Fruit fly (Drosophila melanogaster): ENCODE measurements around the gene CG33947.
A peak's percentile ranks its signal among the peaks of the same experiment; 100 is the strongest.

The CG33947 gene

DNA sequence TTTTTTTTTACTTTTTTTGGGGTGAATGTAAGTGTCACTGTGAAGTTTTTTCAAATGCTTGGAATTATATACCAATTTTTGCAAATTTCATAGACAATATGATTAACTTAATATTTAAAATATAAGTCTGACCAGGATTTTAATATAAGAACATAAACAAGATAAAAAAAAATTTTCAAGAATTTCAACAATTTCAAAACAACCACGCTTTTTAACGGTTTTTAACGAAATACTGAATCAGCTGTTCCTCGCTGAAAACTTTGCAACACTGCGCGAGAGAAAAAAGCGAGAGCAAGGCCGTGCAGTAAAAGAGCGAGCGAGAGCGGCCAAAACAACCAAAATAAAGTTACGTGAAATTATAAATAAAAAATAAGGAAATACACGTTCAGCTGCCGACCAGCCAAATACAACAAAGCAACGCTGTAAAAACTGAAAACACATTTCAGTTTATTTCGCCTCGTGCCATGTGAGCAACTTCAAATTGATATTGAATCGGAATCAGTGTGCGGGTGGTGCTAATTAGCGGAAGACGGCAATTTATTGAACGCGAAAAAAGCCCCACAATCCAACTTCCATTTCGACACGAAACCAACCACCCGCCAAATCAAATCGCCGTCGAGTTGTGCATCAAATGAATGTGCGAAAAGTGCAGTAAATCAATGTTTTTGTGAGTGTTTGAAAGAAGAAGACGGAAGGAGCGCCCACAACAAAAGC lies at the start of gene CG33947, which contains the start of the genes CG46439 and Iyd:
CG33947 (plus strand) TSS at position 302 of the 714 bp plus-strand sequence.
CG46439 (minus strand) TSS at position 51 of the 714 bp plus-strand sequence.
Iyd (minus strand) TSS at position 51 of the 714 bp plus-strand sequence.
- TF ChIP-seq CG8478 (optimal IDR thresholded peaks at IDR 0.05) (no peak), pan (optimal IDR thresholded peaks at IDR 0.05) (no peak), Dll (optimal IDR thresholded peaks at IDR 0.05) (no peak), EcR (GFP tag; optimal IDR thresholded peaks at IDR 0.05) (no peak), usp (GFP tag; optimal IDR thresholded peaks at IDR 0.05) (no peak), psq (optimal IDR thresholded peaks at IDR 0.05) (no peak)

DNA sequence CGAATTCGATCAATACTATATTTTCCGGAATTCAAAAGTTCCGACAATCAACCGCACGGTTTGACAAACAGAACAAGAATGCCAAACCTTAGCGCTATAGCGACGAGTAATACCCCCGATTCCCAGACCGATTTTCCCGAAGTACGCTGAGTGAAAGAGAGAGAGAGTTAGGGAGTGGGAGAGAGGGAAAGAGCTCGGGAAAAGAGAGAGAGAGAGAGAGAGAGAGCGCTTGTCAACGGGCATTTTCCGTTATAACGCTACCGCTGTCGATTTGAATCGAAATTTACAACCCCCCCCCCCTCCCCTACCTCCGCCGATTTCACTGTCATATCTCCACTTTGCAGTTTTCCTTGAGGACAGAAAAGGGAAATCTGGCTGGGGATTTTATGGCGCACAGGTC lies 49.7 kb upstream of the CG33947 start:
- TF ChIP-seq Dll (optimal IDR thresholded peaks at IDR 0.05) (no peak), psq (optimal IDR thresholded peaks at IDR 0.05) (no peak), EcR (GFP tag; optimal IDR thresholded peaks at IDR 0.05) (no peak), usp (GFP tag; optimal IDR thresholded peaks at IDR 0.05) (no peak)

DNA sequence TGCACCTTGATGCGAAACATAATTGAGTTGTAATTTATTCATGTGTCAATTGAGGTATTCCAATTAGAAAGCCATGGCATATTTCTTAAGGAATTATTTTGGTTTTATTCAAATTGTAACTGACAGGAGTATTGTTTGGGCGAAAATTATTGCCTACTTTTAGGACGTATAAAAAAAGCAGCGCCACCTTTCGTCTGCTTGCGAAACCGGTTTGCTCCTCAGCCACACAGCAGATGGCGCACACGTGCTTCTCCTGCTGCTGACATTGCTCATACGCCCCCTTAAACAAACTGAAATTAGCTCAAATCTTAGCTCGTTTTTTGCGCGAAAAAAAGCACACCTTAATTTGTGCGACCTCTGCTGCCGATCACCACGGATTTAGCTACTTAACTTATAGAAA lies 48.4 kb upstream of the CG33947 start:
- TF ChIP-seq Dll (optimal IDR thresholded peaks at IDR 0.05) = no peak
- TF ChIP-seq psq (optimal IDR thresholded peaks at IDR 0.05) = no peak
- TF ChIP-seq pan (optimal IDR thresholded peaks at IDR 0.05) = no peak
- TF ChIP-seq EcR (GFP tag; optimal IDR thresholded peaks at IDR 0.05) = no peak
- no peak for TF ChIP-seq usp (GFP tag; optimal IDR thresholded peaks at IDR 0.05)
- TF ChIP-seq CG8478 (optimal IDR thresholded peaks at IDR 0.05) = no peak

DNA sequence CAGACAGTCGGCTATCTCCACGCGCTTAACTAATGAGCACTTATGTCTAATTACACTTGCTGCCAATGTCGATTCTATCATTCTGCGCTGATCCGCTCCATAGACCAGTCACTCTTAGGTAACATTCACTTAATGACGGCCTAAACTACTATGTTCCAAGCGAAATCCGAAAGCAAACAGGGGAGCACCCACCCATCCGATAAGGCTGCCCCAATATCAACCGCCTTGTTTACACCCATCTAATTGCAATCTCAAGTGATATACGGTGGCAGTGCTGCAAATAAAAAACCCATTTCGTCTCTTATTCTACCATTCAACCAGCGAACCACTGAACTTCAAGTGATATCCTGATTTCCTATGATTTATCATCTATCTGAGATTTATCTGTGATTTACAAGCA lies 46.9 kb upstream of the CG33947 start:
- no peak for TF ChIP-seq CG8478 (optimal IDR thresholded peaks at IDR 0.05)
- TF ChIP-seq pan (optimal IDR thresholded peaks at IDR 0.05) = no peak
- TF ChIP-seq EcR (GFP tag; optimal IDR thresholded peaks at IDR 0.05) = no peak
- TF ChIP-seq usp (GFP tag; optimal IDR thresholded peaks at IDR 0.05) = no peak
- no peak for TF ChIP-seq psq (optimal IDR thresholded peaks at IDR 0.05)
- no peak for TF ChIP-seq Dll (optimal IDR thresholded peaks at IDR 0.05)

DNA sequence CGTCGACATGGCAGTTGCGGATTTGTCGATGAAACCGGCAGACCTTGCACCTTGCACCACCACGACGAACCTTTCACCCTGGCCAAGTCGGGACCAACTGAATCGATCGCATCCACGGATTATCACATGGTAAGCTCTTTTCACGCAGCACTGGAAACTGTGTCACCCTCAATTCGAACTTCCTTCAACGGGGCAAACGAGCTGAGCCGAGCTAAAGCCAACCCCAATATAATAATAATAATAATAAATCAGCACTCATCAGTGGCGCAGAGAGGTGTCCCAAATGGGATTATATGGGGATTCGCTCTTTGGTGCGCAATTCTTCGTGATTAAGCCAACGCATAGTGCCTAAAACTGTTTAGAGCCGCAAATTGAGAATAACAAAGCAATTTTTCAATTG lies 45.0 kb upstream of the CG33947 start, which contains the start of gene CG43693:
CG43693 (minus strand) TSS at position 101 of the 400 bp plus-strand sequence.
- TF ChIP-seq usp (GFP tag; optimal IDR thresholded peaks at IDR 0.05) = no peak
- no peak for TF ChIP-seq pan (optimal IDR thresholded peaks at IDR 0.05)
- no peak for TF ChIP-seq psq (optimal IDR thresholded peaks at IDR 0.05)
- TF ChIP-seq CG8478 (optimal IDR thresholded peaks at IDR 0.05) = no peak
- no peak for TF ChIP-seq EcR (GFP tag; optimal IDR thresholded peaks at IDR 0.05)
- no peak for TF ChIP-seq Dll (optimal IDR thresholded peaks at IDR 0.05)

DNA sequence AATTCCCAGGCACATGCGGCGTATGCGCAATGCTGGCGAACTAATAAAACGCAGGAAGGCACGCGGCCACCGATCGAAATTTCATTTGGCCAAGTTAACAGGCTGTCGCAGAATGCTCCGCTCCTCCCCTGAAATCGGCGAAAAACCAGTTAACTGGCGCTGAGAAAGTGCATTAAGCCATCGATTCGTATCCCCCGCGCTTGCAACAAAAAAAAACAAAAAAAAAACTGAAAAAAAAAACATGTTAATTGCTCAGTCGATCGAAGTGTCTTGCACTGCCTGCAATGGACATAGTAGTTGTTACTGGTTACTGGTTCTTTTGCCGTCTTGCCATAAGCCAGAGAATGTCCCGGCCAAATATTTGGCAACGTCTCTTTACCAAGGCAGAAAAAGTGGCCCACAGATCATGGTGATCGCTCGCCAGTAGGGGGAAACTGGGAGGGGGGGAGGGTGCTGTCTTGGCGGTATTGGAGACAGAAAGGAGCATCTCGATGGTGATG lies 43.5 kb upstream of the CG33947 start:
- TF ChIP-seq psq (optimal IDR thresholded peaks at IDR 0.05) (no peak), CG8478 (optimal IDR thresholded peaks at IDR 0.05) (no peak), pan (optimal IDR thresholded peaks at IDR 0.05) (no peak), usp (GFP tag; optimal IDR thresholded peaks at IDR 0.05) (no peak), EcR (GFP tag; optimal IDR thresholded peaks at IDR 0.05) (no peak)

DNA sequence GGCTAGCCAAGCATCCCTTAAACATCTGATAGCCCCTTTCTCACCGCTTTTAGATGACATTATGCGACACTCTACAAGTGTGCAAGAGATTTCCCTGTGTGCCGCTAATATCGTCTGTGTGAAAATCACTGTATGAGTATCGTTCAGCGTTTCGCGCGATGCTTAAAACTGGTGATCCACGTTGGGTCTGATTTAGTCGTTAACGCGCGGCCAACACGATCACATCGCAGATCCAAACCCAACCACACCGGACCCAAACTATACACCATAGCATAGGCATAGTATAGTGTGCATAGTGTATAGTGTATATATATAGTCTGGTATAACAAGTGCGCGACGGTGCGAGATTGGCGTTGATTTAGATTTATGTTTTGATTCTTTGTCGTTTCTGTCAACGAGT lies 42.5 kb upstream of the CG33947 start, which contains the start of gene CG7888:
CG7888 (plus strand) TSS at position 193 of the 400 bp plus-strand sequence.
- no peak for TF ChIP-seq CG8478 (optimal IDR thresholded peaks at IDR 0.05)
- TF ChIP-seq psq (optimal IDR thresholded peaks at IDR 0.05) = no peak
- TF ChIP-seq Dll (optimal IDR thresholded peaks at IDR 0.05) = no peak
- TF ChIP-seq usp (GFP tag; optimal IDR thresholded peaks at IDR 0.05) = no peak
- TF ChIP-seq pan (optimal IDR thresholded peaks at IDR 0.05) = no peak
- TF ChIP-seq EcR (GFP tag; optimal IDR thresholded peaks at IDR 0.05) = no peak

DNA sequence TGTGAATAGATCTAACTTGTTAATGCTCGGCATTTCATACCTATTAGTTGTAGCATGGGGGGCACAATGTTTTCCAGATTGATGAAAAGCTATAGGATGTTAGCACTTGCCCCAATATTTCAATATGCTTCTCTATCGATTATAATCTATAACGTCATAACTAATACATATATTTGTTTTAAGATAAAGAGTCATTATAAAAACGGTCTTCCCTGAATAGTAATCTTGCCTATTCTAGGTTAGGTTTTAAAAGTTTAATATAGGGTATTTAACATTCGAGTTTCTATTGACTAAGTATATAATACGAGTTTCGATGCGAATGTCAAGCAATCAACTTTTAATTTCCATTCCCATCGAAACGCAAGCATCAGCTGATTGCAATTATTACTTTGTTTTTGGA lies 35.1 kb upstream of the CG33947 start, which contains the start of the genes CG6321 and Blos2:
CG6321 (minus strand) TSS at position 25 of the 400 bp plus-strand sequence.
Blos2 (plus strand) TSS at position 372 of the 400 bp plus-strand sequence.
- no peak for TF ChIP-seq usp (GFP tag; optimal IDR thresholded peaks at IDR 0.05)
- TF ChIP-seq CG8478 (optimal IDR thresholded peaks at IDR 0.05) = no peak
- peak; percentile 87 for TF ChIP-seq pan (optimal IDR thresholded peaks at IDR 0.05)

DNA sequence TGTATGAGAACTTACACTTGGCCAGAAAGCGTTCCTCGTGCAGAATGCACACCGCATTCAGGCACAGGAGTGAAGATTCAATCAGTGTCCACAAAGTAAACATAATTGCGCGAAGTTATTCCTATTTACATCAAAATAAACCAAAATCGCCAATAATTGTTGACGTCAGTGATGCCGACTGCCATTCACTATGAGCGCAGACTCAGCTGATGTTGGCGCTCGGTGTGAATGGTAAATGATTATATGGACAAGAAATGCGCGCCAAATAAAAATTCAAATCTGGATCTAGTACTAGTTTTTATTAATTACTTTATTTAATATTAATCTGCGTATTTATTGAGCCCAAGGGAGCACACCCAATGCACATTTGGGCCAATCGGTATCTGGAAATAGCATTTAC lies 33.9 kb upstream of the CG33947 start, which contains the start of gene CG32069:
CG32069 (minus strand) TSS at position 174 of the 400 bp plus-strand sequence.
- TF ChIP-seq usp (GFP tag; optimal IDR thresholded peaks at IDR 0.05) = no peak

DNA sequence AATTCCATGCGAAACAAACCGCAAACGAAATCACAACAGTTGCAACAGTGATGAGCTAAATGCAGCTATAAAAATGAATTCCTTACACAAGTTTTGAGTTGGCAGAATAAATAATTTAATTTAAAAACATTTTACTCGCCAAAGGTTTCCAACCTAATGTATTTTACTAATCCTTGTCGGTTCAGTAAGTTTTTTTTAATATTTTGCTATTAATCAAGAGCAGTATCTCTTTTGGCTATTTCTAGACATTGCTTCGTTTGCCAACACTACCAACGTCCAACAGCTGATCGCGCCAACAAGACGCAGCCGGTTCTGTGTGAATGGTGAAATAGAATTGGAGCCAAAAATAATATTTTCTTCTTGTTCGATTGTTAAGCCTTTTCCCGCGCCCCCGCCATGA lies 31.6 kb upstream of the CG33947 start, which contains the start of the genes CG32075, CG45101 and SuUR:
CG32075 (minus strand) TSS at position 253 of the 400 bp plus-strand sequence.
CG45101 (plus strand) TSS at position 303 of the 400 bp plus-strand sequence.
SuUR (plus strand) TSS at position 303 of the 400 bp plus-strand sequence.
- TF ChIP-seq psq (optimal IDR thresholded peaks at IDR 0.05) (no peak), usp (GFP tag; optimal IDR thresholded peaks at IDR 0.05) (no peak), pan (optimal IDR thresholded peaks at IDR 0.05) (no peak), CG8478 (optimal IDR thresholded peaks at IDR 0.05) (no peak), EcR (GFP tag; optimal IDR thresholded peaks at IDR 0.05) (no peak), Dll (optimal IDR thresholded peaks at IDR 0.05) (no peak)

DNA sequence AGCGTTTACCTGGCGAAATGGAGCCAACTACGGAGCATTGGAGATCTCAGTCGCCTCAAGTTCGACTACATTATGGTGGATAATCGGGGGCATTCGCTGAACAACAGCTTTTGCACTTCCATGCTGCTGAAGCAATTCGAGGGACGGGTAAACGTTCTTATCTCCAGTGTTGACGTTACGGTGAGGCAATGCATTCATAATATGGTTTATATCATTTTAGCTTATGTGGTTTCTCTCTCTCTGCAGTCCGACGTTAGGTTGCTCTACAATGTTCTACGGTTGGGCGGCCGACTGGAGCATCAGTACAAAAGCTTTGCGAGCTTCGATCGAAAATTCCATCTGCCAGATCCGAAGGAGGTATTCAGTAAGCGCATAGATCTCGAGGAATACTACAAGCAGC lies 30.4 kb upstream of the CG33947 start:
- TF ChIP-seq psq (optimal IDR thresholded peaks at IDR 0.05) (no peak), pan (optimal IDR thresholded peaks at IDR 0.05) (no peak), CG8478 (optimal IDR thresholded peaks at IDR 0.05) (no peak), EcR (GFP tag; optimal IDR thresholded peaks at IDR 0.05) (no peak), usp (GFP tag; optimal IDR thresholded peaks at IDR 0.05) (no peak), Dll (optimal IDR thresholded peaks at IDR 0.05) (no peak)

DNA sequence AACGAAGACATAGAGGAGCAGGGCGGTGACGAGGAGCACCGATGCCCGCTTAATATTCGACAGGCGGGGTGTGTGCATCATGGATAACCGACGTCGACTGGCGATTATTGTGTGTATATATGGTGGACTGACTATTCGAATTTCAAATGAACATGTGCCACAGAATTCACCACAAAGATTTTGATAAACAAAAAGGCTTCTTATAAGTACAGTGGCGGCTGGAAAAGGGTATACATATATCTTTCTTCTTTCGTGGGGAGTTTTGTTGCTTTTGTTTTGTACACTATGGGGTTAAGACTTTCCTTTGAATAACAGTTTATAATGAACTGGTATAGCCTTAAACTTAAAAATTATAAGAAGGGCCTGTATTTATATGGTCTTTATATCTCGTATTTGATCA lies 26.5 kb upstream of the CG33947 start, which contains the start of gene CG6310:
CG6310 (minus strand) TSS at position 101 of the 400 bp plus-strand sequence.
- TF ChIP-seq psq (optimal IDR thresholded peaks at IDR 0.05) (no peak), EcR (GFP tag; optimal IDR thresholded peaks at IDR 0.05) (no peak), Dll (optimal IDR thresholded peaks at IDR 0.05) (no peak), CG8478 (optimal IDR thresholded peaks at IDR 0.05) (no peak), pan (optimal IDR thresholded peaks at IDR 0.05) (no peak), usp (GFP tag; optimal IDR thresholded peaks at IDR 0.05) (no peak)
